Fruit fly (Drosophila melanogaster): ENCODE data around the gene CG6000.

DNA sequence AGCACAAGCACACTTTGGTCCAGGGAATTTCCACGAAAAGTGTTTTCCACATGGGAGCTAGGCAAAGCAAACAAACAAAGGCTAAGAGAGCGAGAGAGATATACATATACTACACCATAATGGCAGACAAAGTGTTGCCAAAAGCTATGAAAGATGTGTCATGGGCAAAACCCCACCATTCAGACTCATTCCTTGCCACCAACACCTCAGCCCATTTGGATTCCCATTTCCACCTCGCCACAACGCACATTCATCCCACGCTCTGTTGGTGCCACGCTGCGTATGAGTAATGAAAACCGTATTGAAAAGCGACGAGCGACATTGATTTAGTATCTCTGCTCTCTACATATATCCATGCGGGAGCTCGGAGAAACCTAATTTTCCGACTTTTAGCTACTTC, 45.3 kb upstream of the CG6000 start:
- TF ChIP-seq psq (optimal IDR thresholded peaks at IDR 0.05) (no peak), EcR (GFP tag; optimal IDR thresholded peaks at IDR 0.05) (no peak)
